Worm (Caenorhabditis elegans): ENCODE data around the gene C28A5.6.

DNA sequence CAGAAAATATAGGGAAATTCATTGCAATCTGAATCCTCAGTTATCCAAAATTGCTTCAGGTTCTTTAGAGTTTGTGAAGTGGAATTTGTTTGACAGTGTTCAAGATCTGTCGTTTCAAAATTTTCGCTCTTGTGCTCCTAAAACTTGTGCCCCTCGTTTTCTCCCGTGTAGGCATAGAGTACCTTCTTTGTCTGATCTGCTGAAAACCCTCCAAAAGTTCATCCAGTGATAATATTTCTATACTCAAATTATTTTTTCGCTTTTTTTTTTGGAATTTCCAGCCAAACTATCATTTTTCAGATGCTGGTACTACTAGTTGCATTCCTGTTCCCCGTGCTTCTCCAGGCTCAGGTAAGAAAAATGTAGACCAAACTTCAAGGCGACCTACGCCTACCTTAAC is 34.8 kb downstream of the C28A5.6 start, which contains the start of gene R07E5.4:
- no peak for TF ChIP-seq W03F9.2 (tag; optimal IDR thresholded peaks at IDR 0.05)
- no peak for TF ChIP-seq him-1 (tag; optimal IDR thresholded peaks at IDR 0.05)

All from whole organism, L4/young adult.